Fruit fly (Drosophila melanogaster) whole organism, embryonic: ENCODE measurements around the gene CG4267.
A peak's percentile ranks its signal among the peaks of the same experiment; 100 is the strongest.

Experiments
- Adf1 ChIP-seq: fragments of 200-800 bp; sonication (Bioruptor generic); IDR thresholded peaks from 2 replicates; pipeline ENCODE4 v1.3.6; 2022; ENCODE audit warnings: missing biosample characterization, missing genetic modification characterization
- Aef1 ChIP-seq: fragments of 200-800 bp; sonication (Bioruptor generic); IDR thresholded peaks from 3 replicates; pipeline ENCODE4 v1.3.6; 2022; ENCODE audit warnings: missing biosample characterization, missing genetic modification characterization
- Awh ChIP-seq: fragments of 200-800 bp; sonication (Bioruptor generic); IDR thresholded peaks from 2 replicates; pipeline ENCODE4, ENCODE4 v1.3.6; 2022; ENCODE audit warnings: missing biosample characterization, missing genetic modification characterization
- Bdp1 ChIP-seq: fragments of 200-800 bp; sonication (Bioruptor generic); optimal IDR thresholded peaks from 3 replicates; lab custom pipeline; 2016; ENCODE audit warnings: missing biosample characterization, missing genetic modification characterization
- CG10321 ChIP-seq: fragments of 200-800 bp; sonication (Bioruptor generic); IDR thresholded peaks from 2 replicates; pipeline ENCODE4 v1.3.6; 2022; ENCODE audit warnings: missing biosample characterization, missing genetic modification characterization
- CG10543 ChIP-seq: fragments of 200-800 bp; sonication (Bioruptor generic); optimal IDR thresholded peaks from 3 replicates; lab custom pipeline; 2017; ENCODE audit warnings: missing biosample characterization, mild to moderate bottlenecking, missing genetic modification characterization, moderate library complexity
- CG11723 ChIP-seq: fragments of 200-800 bp; sonication (Bioruptor generic); optimal IDR thresholded peaks from 2 replicates; lab custom pipeline; 2017; ENCODE audit warnings: missing biosample characterization, mild to moderate bottlenecking, missing genetic modification characterization
- CG13287 ChIP-seq: fragments of 200-800 bp; sonication (Bioruptor generic); IDR thresholded peaks from 2 replicates; pipeline ENCODE4 v1.3.6; 2022; ENCODE audit warnings: missing biosample characterization, missing genetic modification characterization; ENCODE audit not compliant: partially characterized antibody
- CG13296 ChIP-seq: fragments of 200-800 bp; sonication (Bioruptor generic); optimal IDR thresholded peaks from 3 replicates; lab custom pipeline; 2018; ENCODE audit warnings: missing biosample characterization, mild to moderate bottlenecking, missing genetic modification characterization
- CG14441 ChIP-seq: fragments of 200-800 bp; sonication (Bioruptor generic); IDR thresholded peaks from 2 replicates; pipeline ENCODE4 v1.3.6; 2022; ENCODE audit warnings: missing biosample characterization, missing genetic modification characterization
- CG17385 ChIP-seq: fragments of 200-800 bp; sonication (Bioruptor generic); optimal IDR thresholded peaks from 3 replicates; lab custom pipeline; 2018; ENCODE audit warnings: missing biosample characterization, mild to moderate bottlenecking, missing genetic modification characterization
- CG17568 ChIP-seq: fragments of 200-800 bp; sonication (Bioruptor generic); optimal IDR thresholded peaks from 2 replicates; lab custom pipeline; 2018; ENCODE audit warnings: missing biosample characterization, mild to moderate bottlenecking, missing genetic modification characterization, moderate library complexity
- CG18476 ChIP-seq: fragments of 200-800 bp; sonication (Bioruptor generic); optimal IDR thresholded peaks from 2 replicates; lab custom pipeline; 2016; ENCODE audit warnings: missing biosample characterization, mild to moderate bottlenecking, missing genetic modification characterization
- CG18599 ChIP-seq: fragments of 200-800 bp; sonication (Bioruptor generic); optimal IDR thresholded peaks from 3 replicates; lab custom pipeline; 2017; ENCODE audit warnings: missing biosample characterization, missing genetic modification characterization, mild to moderate bottlenecking, moderate library complexity, missing genetic modification reagents
- CG2678 ChIP-seq: fragments of 200-800 bp; sonication (Bioruptor generic); optimal IDR thresholded peaks from 3 replicates; lab custom pipeline; 2019; ENCODE audit warnings: missing biosample characterization, mild to moderate bottlenecking, missing genetic modification characterization, moderate library complexity
- CG30431 ChIP-seq: fragments of 200-800 bp; sonication (Bioruptor generic); optimal IDR thresholded peaks from 2 replicates; lab custom pipeline; 2017; ENCODE audit warnings: missing biosample characterization, missing genetic modification characterization
- CG31388 ChIP-seq: fragments of 200-800 bp; sonication (Bioruptor generic); optimal IDR thresholded peaks from 2 replicates; lab custom pipeline; 2016; ENCODE audit warnings: missing biosample characterization, missing genetic modification characterization
- CG3281 ChIP-seq: fragments of 200-800 bp; sonication (Bioruptor generic); optimal IDR thresholded peaks from 3 replicates; lab custom pipeline; 2017; ENCODE audit warnings: missing biosample characterization, mild to moderate bottlenecking, missing genetic modification characterization
- CG34224 ChIP-seq: fragments of 200-800 bp; sonication (Bioruptor generic); IDR thresholded peaks from 3 replicates; pipeline ENCODE4 v1.3.6; 2022; ENCODE audit warnings: missing biosample characterization, missing genetic modification characterization; ENCODE audit not compliant: partially characterized antibody
- CG4360 ChIP-seq: fragments of 200-800 bp; sonication (Bioruptor generic); IDR thresholded peaks from 2 replicates; pipeline ENCODE4 v1.3.6; 2022; ENCODE audit warnings: missing biosample characterization, missing genetic modification characterization
- CG6272 ChIP-seq: fragments of 200-800 bp; sonication (Bioruptor generic); IDR thresholded peaks from 2 replicates; pipeline ENCODE4 v1.3.6; 2022; ENCODE audit warnings: missing biosample characterization, missing genetic modification characterization
- CG7928 ChIP-seq: fragments of 200-800 bp; sonication (Bioruptor generic); optimal IDR thresholded peaks from 2 replicates; lab custom pipeline; 2017; ENCODE audit warnings: missing biosample characterization, mild to moderate bottlenecking, missing genetic modification characterization
- Dref ChIP-seq: fragments of 200-800 bp; sonication (Bioruptor generic); IDR thresholded peaks from 2 replicates; pipeline ENCODE4 v1.3.6; 2022; ENCODE audit warnings: missing biosample characterization, missing genetic modification characterization
- Drgx ChIP-seq: fragments of 200-800 bp; sonication (Bioruptor generic); IDR thresholded peaks from 2 replicates; pipeline ENCODE4 v1.3.6; 2022; ENCODE audit warnings: missing biosample characterization, missing genetic modification characterization
- Hey ChIP-seq: fragments of 200-800 bp; sonication (Bioruptor generic); optimal IDR thresholded peaks from 3 replicates; lab custom pipeline; 2018; ENCODE audit warnings: missing biosample characterization, mild to moderate bottlenecking, missing genetic modification characterization
- Med ChIP-seq: fragments of 200-800 bp; sonication (Bioruptor generic); peaks from one replicate; lab custom pipeline; 2016; ENCODE audit warnings: missing biosample characterization, missing genetic modification characterization, mild to moderate bottlenecking, inconsistent platforms, moderate library complexity
- Oli ChIP-seq: fragments of 200-800 bp; sonication (Bioruptor generic); optimal IDR thresholded peaks from 2 replicates; lab custom pipeline; 2018; ENCODE audit warnings: missing biosample characterization, mild to moderate bottlenecking, missing genetic modification characterization, moderate library complexity
- ab ChIP-seq: fragments of 200-800 bp; sonication (Bioruptor generic); optimal IDR thresholded peaks from 2 replicates; lab custom pipeline; 2016; ENCODE audit warnings: missing biosample characterization, missing genetic modification characterization
- ac ChIP-seq: fragments of 200-800 bp; sonication (Bioruptor generic); optimal IDR thresholded peaks from 3 replicates; lab custom pipeline; 2017; ENCODE audit warnings: missing biosample characterization, mild to moderate bottlenecking, missing genetic modification characterization
- chif ChIP-seq, 2 experiments: fragments of 200-800 bp; sonication (Bioruptor generic); optimal IDR thresholded peaks; 3 replicates each; lab custom pipeline; 2016; ENCODE audit warnings: missing biosample characterization in 2 of 2, missing genetic modification characterization in 2 of 2
- chm ChIP-seq: fragments of 200-800 bp; sonication (Bioruptor generic); IDR thresholded peaks from 2 replicates; pipeline ENCODE4 v1.3.6; 2022; ENCODE audit warnings: missing biosample characterization, missing genetic modification characterization
- corto ChIP-seq: fragments of 200-800 bp; sonication (Bioruptor generic); optimal IDR thresholded peaks from 2 replicates; lab custom pipeline; 2016; ENCODE audit warnings: missing biosample characterization, mild to moderate bottlenecking, missing genetic modification characterization, moderate library complexity
- cwo ChIP-seq: fragments of 200-800 bp; sonication (Bioruptor generic); optimal IDR thresholded peaks from 3 replicates; lab custom pipeline; 2017; ENCODE audit warnings: missing biosample characterization, missing genetic modification characterization, mild to moderate bottlenecking, moderate library complexity, missing genetic modification reagents
- dati ChIP-seq: fragments of 200-800 bp; sonication (Bioruptor generic); IDR thresholded peaks from 2 replicates; pipeline ENCODE4 v1.3.6; 2022; ENCODE audit warnings: missing biosample characterization, missing genetic modification characterization
- ftz-f1 ChIP-seq: fragments of 200-800 bp; sonication (Bioruptor generic); optimal IDR thresholded peaks from 2 replicates; lab custom pipeline; 2016; ENCODE audit warnings: missing biosample characterization, missing genetic modification characterization
- fu2 ChIP-seq: fragments of 200-800 bp; sonication (Bioruptor generic); optimal IDR thresholded peaks from 2 replicates; lab custom pipeline; 2016; ENCODE audit warnings: missing biosample characterization, missing genetic modification characterization
- gcm ChIP-seq: fragments of 200-800 bp; sonication (Bioruptor generic); optimal IDR thresholded peaks from 2 replicates; lab custom pipeline; 2019; ENCODE audit warnings: missing biosample characterization, mild to moderate bottlenecking, missing genetic modification characterization, moderate library complexity
- gem ChIP-seq: fragments of 200-800 bp; sonication (Bioruptor generic); optimal IDR thresholded peaks from 2 replicates; lab custom pipeline; 2019; ENCODE audit warnings: missing biosample characterization, mild to moderate bottlenecking, missing genetic modification characterization, moderate library complexity
- lmd ChIP-seq: fragments of 200-800 bp; sonication (Bioruptor generic); IDR thresholded peaks from 2 replicates; pipeline ENCODE4 v1.3.6; 2022; ENCODE audit warnings: missing biosample characterization, missing genetic modification characterization
- nerfin-2 ChIP-seq: fragments of 200-800 bp; sonication (Bioruptor generic); IDR thresholded peaks from 2 replicates; pipeline ENCODE4 v1.3.6; 2022; ENCODE audit warnings: missing biosample characterization, missing genetic modification characterization; ENCODE audit not compliant: partially characterized antibody
- oc ChIP-seq: fragments of 200-800 bp; sonication (Bioruptor generic); optimal IDR thresholded peaks from 2 replicates; lab custom pipeline; 2018; ENCODE audit warnings: missing biosample characterization, mild to moderate bottlenecking, missing genetic modification characterization, moderate library complexity
- pita ChIP-seq: fragments of 200-800 bp; sonication (Bioruptor generic); optimal IDR thresholded peaks from 2 replicates; lab custom pipeline; 2017; ENCODE audit warnings: missing biosample characterization, mild to moderate bottlenecking, missing genetic modification characterization
- rib ChIP-seq: fragments of 200-800 bp; sonication (Bioruptor generic); IDR thresholded peaks from 2 replicates; pipeline ENCODE4 v1.3.6; 2022; ENCODE audit warnings: missing biosample characterization, missing genetic modification characterization
- sens ChIP-seq: fragments of 200-800 bp; sonication (Bioruptor generic); peaks from one replicate; lab custom pipeline; 2016; ENCODE audit warnings: missing biosample characterization, missing genetic modification characterization
- sim ChIP-seq: fragments of 200-800 bp; sonication (Bioruptor generic); IDR thresholded peaks from 2 replicates; pipeline ENCODE4 v1.3.6; 2022; ENCODE audit warnings: missing biosample characterization, missing genetic modification characterization
- sob ChIP-seq: fragments of 200-800 bp; sonication (Bioruptor generic); IDR thresholded peaks from 2 replicates; pipeline ENCODE4 v1.3.6; 2022; ENCODE audit warnings: missing biosample characterization, missing genetic modification characterization
- ttk ChIP-seq: fragments of 200-800 bp; sonication (Bioruptor generic); IDR thresholded peaks from 2 replicates; pipeline ENCODE4 v2.1.2; 2022; ENCODE audit warnings: missing biosample characterization, missing genetic modification characterization

The CG4267 gene

DNA sequence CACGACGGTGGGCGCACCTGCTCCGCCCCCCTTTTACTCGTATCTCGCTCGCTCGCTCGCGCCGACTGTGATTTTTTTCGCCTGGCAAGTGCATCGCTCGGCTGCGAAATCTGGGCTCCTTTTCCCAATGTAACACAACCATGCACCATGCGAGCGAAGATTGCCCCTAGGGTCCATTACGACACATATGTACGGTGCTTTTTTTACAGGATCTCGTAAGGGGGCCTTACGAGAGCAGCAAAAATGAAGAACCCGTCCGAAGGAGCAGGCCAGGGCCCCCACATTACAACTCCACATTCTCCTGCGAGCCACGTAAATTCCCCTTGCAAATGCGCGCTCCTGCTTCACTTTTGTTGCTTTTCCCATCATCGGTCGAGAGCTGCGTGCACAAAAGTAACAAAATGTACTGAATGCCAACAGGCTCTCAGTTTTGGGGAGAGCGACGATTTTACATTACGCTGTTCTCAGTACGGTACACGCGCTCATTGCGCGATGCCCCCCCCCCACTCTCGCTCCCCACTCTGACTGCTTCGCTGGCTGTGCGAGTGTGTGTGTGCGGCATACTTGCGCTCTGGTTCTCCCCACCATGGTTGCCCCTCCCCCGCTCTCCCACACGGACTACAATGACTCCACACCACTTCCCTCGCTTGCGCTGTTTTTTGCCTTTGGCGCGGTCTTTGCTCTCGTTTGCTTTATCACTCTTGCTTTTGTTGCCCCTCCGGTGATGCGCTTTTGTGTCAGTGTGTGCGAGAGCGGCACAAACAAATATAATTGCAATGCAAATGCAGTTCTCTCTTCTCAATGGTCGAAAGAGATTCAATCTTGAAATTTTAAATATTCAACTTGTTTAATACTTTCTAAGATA lies 39.1 kb upstream of the CG4267 start (continued):
- TF ChIP-seq ftz-f1 (GFP tag; lab: Kevin White, UChicago), result peak; percentile 73
- TF ChIP-seq nerfin-2, result 0 out of 2 replicates have a peak, but pooled peaks have one; percentile 40
- TF ChIP-seq sob (GFP tag; lab: Robert Waterston, UW), result peak; percentile 33; the same call in 1 of the 2 replicates
- TF ChIP-seq CG30431, result no peak
- TF ChIP-seq sens (GFP tag; lab: Kevin White, UChicago), result peak; percentile 46
- TF ChIP-seq CG4360 (GFP tag; lab: Robert Waterston, UW), result peak; percentile 36; the same call in 1 of the 2 replicates
- TF ChIP-seq CG14441 (GFP tag; lab: Robert Waterston, UW), result 0 out of 2 replicates have a peak, but pooled peaks have one; percentile 15
- no peak for TF ChIP-seq oc (tag; lab: Kevin White, UChicago)
- 0 out of 2 replicates have a peak, but pooled peaks have one; percentile 29 for TF ChIP-seq Dref (GFP tag; lab: Robert Waterston, UW)
- peak; percentile 8 for TF ChIP-seq CG11723 (GFP tag; lab: Kevin White, UChicago)
- TF ChIP-seq ttk (GFP tag; lab: Robert Waterston, UW), result 0 out of 2 replicates have a peak, but pooled peaks have one; percentile 35
- TF ChIP-seq ab (GFP tag; lab: Kevin White, UChicago), result peak; percentile 89
- TF ChIP-seq Hey (tag; lab: Kevin White, UChicago), result peak; percentile 41
- peak; percentile 56; the same call in 2 of the 3 replicates for TF ChIP-seq Aef1
- TF ChIP-seq cwo (GFP tag; lab: Kevin White, UChicago), result peak; percentile 8
- TF ChIP-seq CG10543 (GFP tag; lab: Kevin White, UChicago), result peak; percentile 53
- TF ChIP-seq dati, result no peak
- peak; percentile 68; the same call in 1 of the 2 replicates for TF ChIP-seq chm (GFP tag; lab: Robert Waterston, UW)
- peak; percentile 69 for TF ChIP-seq Drgx
- TF ChIP-seq Awh, result 0 out of 2 replicates have a peak, but pooled peaks have one; percentile 8
- TF ChIP-seq corto (GFP tag; lab: Kevin White, UChicago), result peak; percentile 14
- 0 out of 2 replicates have a peak, but pooled peaks have one; percentile 5 for TF ChIP-seq sim
- TF ChIP-seq CG13287 (GFP tag; lab: Robert Waterston, UW), result peak; percentile 66
- 0 out of 2 replicates have a peak, but pooled peaks have one; percentile 20 for TF ChIP-seq CG6272
- TF ChIP-seq CG34224 (GFP tag; lab: Robert Waterston, UW), result peak; percentile 32; the same call in 1 of the 3 replicates
- TF ChIP-seq, all 482 proteins: peak for 117

DNA sequence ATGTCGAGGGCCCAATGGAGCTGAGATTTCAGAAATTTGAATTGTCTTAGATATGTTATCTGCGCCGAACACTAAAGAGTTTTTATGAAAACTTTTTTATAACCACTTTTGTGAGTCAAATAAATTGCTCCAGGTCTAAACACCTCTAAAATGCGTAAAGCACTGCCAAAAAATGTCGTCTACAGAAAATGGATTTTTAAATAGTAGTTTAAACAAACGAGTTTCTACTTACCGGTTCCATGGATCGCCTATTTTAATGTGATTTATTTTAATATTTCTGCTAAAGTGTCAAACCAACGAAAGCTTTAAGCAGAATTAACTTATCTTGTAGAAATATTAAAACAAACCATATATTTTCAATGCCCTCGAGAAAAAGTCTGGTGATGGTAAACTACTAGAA lies 36.1 kb upstream of the CG4267 start, which contains the start of gene CG31668:
Gene CG31668 (minus strand): TSS at position 101 of the 400 bp plus-strand sequence.
- TF ChIP-seq CG31388 (GFP tag; lab: Kevin White, UChicago) (no peak), sens (GFP tag; lab: Kevin White, UChicago) (peak; percentile 62)

DNA sequence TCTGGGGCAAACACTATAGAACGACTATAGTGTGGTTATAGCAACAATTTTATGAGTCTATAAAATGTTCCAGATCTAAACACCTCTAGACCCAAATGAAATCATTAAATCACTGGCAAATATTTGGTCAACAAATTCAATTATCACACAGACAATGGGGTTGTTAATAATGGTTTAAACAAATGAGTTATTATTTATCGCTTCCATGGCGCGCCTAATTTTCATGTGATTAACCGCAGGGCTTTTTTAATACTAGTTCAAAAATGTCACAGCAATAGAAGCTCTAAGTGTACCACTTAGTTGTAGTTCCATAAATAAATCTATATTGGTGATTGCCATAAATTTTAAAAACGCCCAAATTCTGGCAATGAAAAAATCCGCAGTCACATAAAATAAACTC lies 33.2 kb upstream of the CG4267 start, which contains the start of gene CG33124:
Gene CG33124 (minus strand): TSS at position 101 of the 400 bp plus-strand sequence.
- no peak for TF ChIP-seq CG3281 (GFP tag; lab: Kevin White, UChicago)
- TF ChIP-seq pita (GFP tag; lab: Kevin White, UChicago), result no peak
- no peak for TF ChIP-seq gcm (GFP tag; lab: Kevin White, UChicago)
- no peak for TF ChIP-seq CG17568 (GFP tag; lab: Kevin White, UChicago)
- no peak for TF ChIP-seq CG17385 (GFP tag; lab: Kevin White, UChicago)
- no peak for TF ChIP-seq chif (GFP tag; optimal IDR thresholded peaks at IDR 0.05; lab: Kevin White, UChicago)
- no peak for TF ChIP-seq CG10321
- no peak for TF ChIP-seq fu2 (GFP tag; lab: Kevin White, UChicago)
- no peak for TF ChIP-seq Bdp1 (GFP tag; lab: Kevin White, UChicago)
- TF ChIP-seq lmd (GFP tag; lab: Robert Waterston, UW), result no peak
- TF ChIP-seq ac (GFP tag; lab: Kevin White, UChicago), result no peak
- TF ChIP-seq rib, result no peak
- TF ChIP-seq gem, result no peak
- TF ChIP-seq CG18476, result no peak
- TF ChIP-seq CG7928 (GFP tag; lab: Kevin White, UChicago), result no peak
- peak; percentile 3 for TF ChIP-seq CG13296
- peak; percentile 28 for TF ChIP-seq CG2678 (tag; lab: Kevin White, UChicago)
- TF ChIP-seq Oli, result no peak
- no peak for TF ChIP-seq Adf1
- peak; percentile 7 for TF ChIP-seq Med (GFP tag; lab: Kevin White, UChicago)
- no peak for TF ChIP-seq CG18599 (GFP tag; lab: Kevin White, UChicago)
